Worm (Caenorhabditis elegans) whole organism, L1 larva: ENCODE measurements around the gene T10B5.8.

Experiments used
- C04F5.9 ChIP-seq: sonication (generic microtip); optimal IDR thresholded peaks from 2 replicates; lab custom pipeline; 2016; ENCODE audit warnings: missing genetic modification characterization, missing compliant biosample characterization
- C34B4.2 ChIP-seq: sonication (generic microtip); optimal IDR thresholded peaks from 2 replicates; lab custom pipeline; 2017; ENCODE audit warnings: mild to moderate bottlenecking, missing genetic modification characterization, missing compliant biosample characterization
- F16B12.6 ChIP-seq: fragments of 150-350 bp; optimal IDR thresholded peaks from 2 replicates; lab custom pipeline; 2014; ENCODE audit warnings: missing biosample characterization, missing genetic modification characterization
- Y116A8C.19 ChIP-seq: sonication (generic microtip); optimal IDR thresholded peaks from 2 replicates; lab custom pipeline; 2016; ENCODE audit warnings: missing compliant biosample characterization, missing genetic modification characterization, borderline replicate concordance
- aha-1 ChIP-seq: fragments of 150-350 bp; optimal IDR thresholded peaks from 2 replicates; lab custom pipeline; 2014; ENCODE audit warnings: missing biosample characterization, missing genetic modification characterization
- alr-1 ChIP-seq: fragments of 200-800 bp; sonication (Bioruptor generic); optimal IDR thresholded peaks from 2 replicates; lab custom pipeline; 2018; ENCODE audit warnings: borderline replicate concordance, mild to moderate bottlenecking, missing genetic modification characterization, missing compliant biosample characterization
- blmp-1 ChIP-seq: fragments of 150-350 bp; optimal IDR thresholded peaks from 2 replicates; lab custom pipeline; 2014; ENCODE audit warnings: missing biosample characterization, missing genetic modification characterization
- ceh-82 ChIP-seq, 3 experiments: fragments of 150-350 bp in 1 of 3; sonication (generic microtip) in 2 of 3; optimal IDR thresholded peaks; 2 replicates each; lab custom pipeline; 2014 to 2017; ENCODE audit warnings: missing biosample characterization in 3 of 3, missing genetic modification characterization in 3 of 3
- ceh-90 ChIP-seq: sonication (generic microtip); optimal IDR thresholded peaks from 2 replicates; lab custom pipeline; 2016; ENCODE audit warnings: missing genetic modification characterization, missing compliant biosample characterization
- ces-1 ChIP-seq: fragments of 150-350 bp; optimal IDR thresholded peaks from 2 replicates; lab custom pipeline; 2014; ENCODE audit warnings: missing biosample characterization, missing genetic modification reagents, missing genetic modification characterization
- dsc-1 ChIP-seq: sonication (generic microtip); optimal IDR thresholded peaks from 2 replicates; lab custom pipeline; 2016; ENCODE audit warnings: mild to moderate bottlenecking, missing genetic modification characterization, missing compliant biosample characterization
- efl-1 ChIP-seq, 4 experiments: fragments of 150-350 bp; optimal IDR thresholded peaks in 3 of 4; peaks in 1 of 4; 1 replicate in 1 of 4; 2 replicates in 3 of 4; lab custom pipeline; 2014; ENCODE audit warnings: missing biosample characterization in 2 of 4, missing genetic modification characterization in 2 of 4, missing genetic modification reagents in 2 of 4
- egl-13 ChIP-seq: sonication (generic microtip); optimal IDR thresholded peaks from 2 replicates; lab custom pipeline; 2016; ENCODE audit warnings: missing genotype, missing genetic modification reagents, missing genetic modification characterization, missing compliant biosample characterization
- egl-27 ChIP-seq, 2 experiments: fragments of 150-350 bp in 1 of 2; sonication (generic microtip); optimal IDR thresholded peaks; 3 replicates each; lab custom pipeline; 2017 to 2018; ENCODE audit warnings: missing biosample characterization in 2 of 2, missing genetic modification characterization in 2 of 2, missing genetic modification reagents in 2 of 2
- fkh-8 ChIP-seq: sonication (generic microtip); optimal IDR thresholded peaks from 2 replicates; lab custom pipeline; 2016; ENCODE audit warnings: mild to moderate bottlenecking, missing genetic modification characterization, missing compliant biosample characterization
- fos-1 ChIP-seq: fragments of 150-350 bp; optimal IDR thresholded peaks from 2 replicates; lab custom pipeline; 2014; ENCODE audit warnings: missing biosample characterization, missing genetic modification characterization
- grh-1 ChIP-seq: fragments of 200-800 bp; sonication (Bioruptor generic); IDR thresholded peaks from 2 replicates; pipeline ENCODE4 v1.3.6; 2022; ENCODE audit warnings: missing genetic modification reagents, missing genetic modification characterization, missing compliant biosample characterization
- hlh-4 ChIP-seq: sonication (generic microtip); optimal IDR thresholded peaks from 2 replicates; lab custom pipeline; 2016; ENCODE audit warnings: mild to moderate bottlenecking, missing genetic modification characterization, missing compliant biosample characterization
- hpl-2 ChIP-seq: fragments of 150-350 bp; optimal IDR thresholded peaks from 2 replicates; lab custom pipeline; 2014; ENCODE audit warnings: missing biosample characterization, missing genetic modification reagents, missing genetic modification characterization
- irx-1 ChIP-seq: sonication (generic microtip); optimal IDR thresholded peaks from 2 replicates; lab custom pipeline; 2016; ENCODE audit warnings: missing genetic modification characterization, missing compliant biosample characterization
- isw-1 ChIP-seq: fragments of 200-800 bp; sonication (Bioruptor generic); IDR thresholded peaks from 2 replicates; pipeline ENCODE4 v1.3.6; 2022; ENCODE audit warnings: missing genetic modification characterization, missing compliant biosample characterization
- lin-13 ChIP-seq: fragments of 150-350 bp; optimal IDR thresholded peaks from 2 replicates; lab custom pipeline; 2014; ENCODE audit warnings: missing biosample characterization, missing genetic modification reagents, missing genetic modification characterization
- lin-14 ChIP-seq: fragments of 200-800 bp; sonication (Bioruptor generic); optimal IDR thresholded peaks from 2 replicates; lab custom pipeline; 2018; ENCODE audit warnings: mild to moderate bottlenecking, missing genetic modification characterization, moderate library complexity, missing compliant biosample characterization
- lin-15B ChIP-seq: fragments of 150-350 bp; sonication (generic microtip); optimal IDR thresholded peaks from 3 replicates; lab custom pipeline; 2014; ENCODE audit warnings: missing biosample characterization, missing genetic modification characterization
- lin-35 ChIP-seq, 2 experiments: fragments of 150-350 bp; optimal IDR thresholded peaks; 2 replicates each; lab custom pipeline; 2014; ENCODE audit warnings: missing biosample characterization in 2 of 2, missing genetic modification characterization in 2 of 2, missing genetic modification reagents in 2 of 2
- lin-39 ChIP-seq: fragments of 150-350 bp; optimal IDR thresholded peaks from 2 replicates; lab custom pipeline; 2014; ENCODE audit warnings: missing biosample characterization, missing genetic modification reagents, missing genetic modification characterization
- mab-9 ChIP-seq: fragments of 200-800 bp; sonication (Bioruptor generic); IDR thresholded peaks from 2 replicates; pipeline ENCODE4 v1.3.6; 2022; ENCODE audit warnings: missing genetic modification reagents, missing genetic modification characterization, missing compliant biosample characterization
- mef-2 ChIP-seq: fragments of 150-350 bp; optimal IDR thresholded peaks from 2 replicates; lab custom pipeline; 2014; ENCODE audit warnings: missing biosample characterization, missing genetic modification characterization
- mep-1 ChIP-seq: fragments of 150-350 bp; optimal IDR thresholded peaks from 2 replicates; lab custom pipeline; 2014; ENCODE audit warnings: missing biosample characterization, missing genetic modification characterization
- nhr-19 ChIP-seq: fragments of 200-800 bp; sonication (Bioruptor generic); conservative IDR thresholded peaks from 2 replicates; pipeline ENCODE4 v1.3.6; 2022; ENCODE audit warnings: missing genetic modification characterization, missing compliant biosample characterization
- nhr-20 ChIP-seq: sonication (generic microtip); optimal IDR thresholded peaks from 2 replicates; lab custom pipeline; 2016; ENCODE audit warnings: mild to moderate bottlenecking, missing genetic modification characterization, missing compliant biosample characterization
- nhr-47 ChIP-seq: sonication (generic microtip); optimal IDR thresholded peaks from 2 replicates; lab custom pipeline; 2016; ENCODE audit warnings: mild to moderate bottlenecking, missing genetic modification characterization, moderate library complexity, missing compliant biosample characterization
- nhr-76 ChIP-seq: sonication (generic microtip); optimal IDR thresholded peaks from 2 replicates; lab custom pipeline; 2017; ENCODE audit warnings: missing biosample characterization, missing genetic modification characterization
- nhr-77 ChIP-seq: fragments of 150-350 bp; optimal IDR thresholded peaks from 2 replicates; lab custom pipeline; 2014; ENCODE audit warnings: missing biosample characterization, missing genetic modification characterization
- nhr-84 ChIP-seq: sonication (generic microtip); optimal IDR thresholded peaks from 2 replicates; lab custom pipeline; 2017; ENCODE audit warnings: missing biosample characterization, missing genetic modification characterization
- nhr-90 ChIP-seq: sonication (generic microtip); optimal IDR thresholded peaks from 2 replicates; lab custom pipeline; 2016; ENCODE audit warnings: mild to moderate bottlenecking, missing genetic modification characterization, missing compliant biosample characterization; ENCODE audit not compliant: poor library complexity
- pag-3 ChIP-seq: sonication (generic microtip); optimal IDR thresholded peaks from 2 replicates; lab custom pipeline; 2017; ENCODE audit warnings: missing genetic modification characterization, mild to moderate bottlenecking, missing compliant biosample characterization, antibody characterized with exemption, borderline replicate concordance; ENCODE audit not compliant: insufficient read depth
- pax-3 ChIP-seq: fragments of 200-800 bp; sonication (Bioruptor generic); optimal IDR thresholded peaks from 2 replicates; lab custom pipeline; 2018; ENCODE audit warnings: mild to moderate bottlenecking, missing genetic modification characterization, moderate library complexity, missing compliant biosample characterization
- rnt-1 ChIP-seq: sonication (generic microtip); optimal IDR thresholded peaks from 2 replicates; lab custom pipeline; 2016; ENCODE audit warnings: mild to moderate bottlenecking, missing genetic modification characterization, moderate library complexity, missing compliant biosample characterization
- skn-1 ChIP-seq: fragments of 150-350 bp; optimal IDR thresholded peaks from 2 replicates; lab custom pipeline; 2014; ENCODE audit warnings: missing biosample characterization, missing genetic modification characterization
- snpc-4 ChIP-seq: fragments of 150-350 bp; optimal IDR thresholded peaks from 2 replicates; lab custom pipeline; 2014; ENCODE audit warnings: missing biosample characterization, missing genetic modification characterization
- sptf-1 ChIP-seq: fragments of 150-350 bp; optimal IDR thresholded peaks from 2 replicates; lab custom pipeline; 2014; ENCODE audit warnings: missing biosample characterization, missing genetic modification characterization
- swsn-7 ChIP-seq: sonication (generic microtip); optimal IDR thresholded peaks from 2 replicates; lab custom pipeline; 2016; ENCODE audit warnings: missing genetic modification characterization, missing compliant biosample characterization
- unc-130 ChIP-seq: fragments of 150-350 bp; optimal IDR thresholded peaks from 2 replicates; lab custom pipeline; 2017; ENCODE audit warnings: missing biosample characterization, missing genetic modification characterization, inconsistent platforms
- unc-30 ChIP-seq: sonication (generic microtip); optimal IDR thresholded peaks from 2 replicates; lab custom pipeline; 2017; ENCODE audit warnings: missing biosample characterization, missing genetic modification characterization
- unc-62 ChIP-seq: fragments of 150-350 bp; optimal IDR thresholded peaks from 2 replicates; lab custom pipeline; 2014; ENCODE audit warnings: missing biosample characterization, missing genetic modification reagents, missing genetic modification characterization
- unc-86 ChIP-seq: sonication (generic microtip); optimal IDR thresholded peaks from 2 replicates; lab custom pipeline; 2016; ENCODE audit warnings: missing genetic modification characterization, missing compliant biosample characterization
- vab-15 ChIP-seq: sonication (generic microtip); optimal IDR thresholded peaks from 2 replicates; lab custom pipeline; 2017; ENCODE audit warnings: missing genotype, mild to moderate bottlenecking, missing genetic modification characterization, missing compliant biosample characterization
- xbp-1 ChIP-seq: sonication (generic microtip); optimal IDR thresholded peaks from 2 replicates; lab custom pipeline; 2016; ENCODE audit warnings: missing genetic modification characterization, missing compliant biosample characterization
- zag-1 ChIP-seq: fragments of 150-350 bp; optimal IDR thresholded peaks from 2 replicates; lab custom pipeline; 2014; ENCODE audit warnings: missing biosample characterization, missing genetic modification characterization
- zip-4 ChIP-seq: fragments of 200-800 bp; sonication (Bioruptor generic); optimal IDR thresholded peaks from 2 replicates; lab custom pipeline; 2018; ENCODE audit warnings: mild to moderate bottlenecking, missing genetic modification characterization, moderate library complexity, missing compliant biosample characterization

The T10B5.8 gene

DNA sequence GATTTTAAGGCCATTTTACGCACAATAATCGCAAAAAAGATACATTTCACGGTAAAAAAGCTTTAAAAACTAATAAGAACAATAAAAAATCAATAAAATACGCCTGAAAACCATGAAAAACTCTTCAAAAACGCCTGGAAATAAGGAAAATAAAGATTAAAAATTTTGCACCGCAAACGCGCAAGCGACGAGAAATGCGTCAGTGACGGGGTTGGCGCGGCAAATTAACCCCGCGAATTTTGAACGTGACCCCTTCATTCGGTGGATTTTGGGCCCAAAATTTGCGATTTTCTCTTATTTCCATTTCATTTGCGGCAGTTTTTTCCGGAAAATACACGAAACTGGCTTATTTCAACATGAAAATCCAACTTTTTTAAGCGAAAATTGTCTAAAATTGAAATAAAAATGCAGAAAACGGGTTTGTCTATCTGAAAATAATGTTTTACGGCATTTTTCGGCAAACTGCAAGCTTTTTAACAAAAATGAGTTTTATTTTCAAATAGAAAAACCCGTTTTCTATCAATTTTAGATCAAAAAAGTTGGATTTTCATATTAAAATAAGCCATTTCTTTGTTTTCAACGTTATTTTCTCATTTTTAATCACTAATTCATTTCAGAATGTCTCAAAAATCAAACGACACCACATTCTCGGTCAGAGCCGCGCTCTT, 26.9 kb downstream of the T10B5.8 start, which contains the start of gene knl-3 (continued):
- TF ChIP-seq lin-14 (GFP tag; lab: Kevin White, UChicago) (peak; percentile 96), egl-27 (tag; optimal IDR thresholded peaks at IDR 0.05; lab: Kevin White, UChicago) (no peak), Y116A8C.19 (no peak), nhr-20 (tag; lab: Kevin White, UChicago) (peak; percentile 89), C34B4.2 (tag; lab: Kevin White, UChicago) (no peak), unc-86 (peak; percentile 84), nhr-47 (tag; lab: Kevin White, UChicago) (peak; percentile 93), unc-130 (tag; lab: Kevin White, UChicago) (peak; percentile 28), hlh-4 (no peak), nhr-76 (tag; lab: Kevin White, UChicago) (peak; percentile 72), zip-4 (GFP tag; lab: Kevin White, UChicago) (peak; percentile 64), mef-2 (tag; lab: Kevin White, UChicago) (no peak), C04F5.9 (tag; lab: Kevin White, UChicago) (peak; percentile 17), swsn-7 (peak; percentile 90), zag-1 (tag; lab: Kevin White, UChicago) (peak; percentile 61), unc-62 (no peak), snpc-4 (tag; lab: Kevin White, UChicago) (peak; percentile 76), mep-1 (tag; lab: Kevin White, UChicago) (peak; percentile 96), alr-1 (tag; lab: Kevin White, UChicago) (no peak), lin-13 (GFP tag; lab: Kevin White, UChicago) (peak; percentile 78), pag-3 (no peak), mab-9 (GFP tag; lab: Robert Waterston, UW) (peak; percentile 82), nhr-19 (peak; percentile 91), egl-13 (tag; lab: Kevin White, UChicago) (peak; percentile 77), blmp-1 (tag; lab: Kevin White, UChicago) (peak; percentile 52), ceh-90 (peak; percentile 40), aha-1 (peak; percentile 55), irx-1 (tag; lab: Kevin White, UChicago) (peak; percentile 82), F16B12.6 (tag; lab: Kevin White, UChicago) (peak; percentile 65), nhr-90 (tag; lab: Kevin White, UChicago) (peak; percentile 88), lin-15B (peak; percentile 89), rnt-1 (tag; lab: Kevin White, UChicago) (peak; percentile 95), vab-15 (tag; lab: Kevin White, UChicago) (peak; percentile 45), ceh-82 (tag; optimal IDR thresholded peaks at IDR 0.05; lab: Kevin White, UChicago) (peak; percentile 95 to 96 (median 95)), lin-39 (tag; lab: Kevin White, UChicago) (peak; percentile 82), lin-35 (GFP tag; optimal IDR thresholded peaks at IDR 0.05; lab: Kevin White, UChicago) (peak; percentile 96 to 98), nhr-77 (tag; lab: Kevin White, UChicago) (peak; percentile 76), isw-1 (GFP tag; lab: Robert Waterston, UW) (peak; percentile 85), unc-30 (tag; lab: Kevin White, UChicago) (no peak), skn-1 (peak; percentile 82), fos-1 (tag; lab: Kevin White, UChicago) (peak; percentile 71), xbp-1 (tag; lab: Kevin White, UChicago) (peak; percentile 86), sptf-1 (tag; lab: Kevin White, UChicago) (no peak), nhr-84 (tag; lab: Kevin White, UChicago) (no peak), grh-1 (GFP tag; lab: Robert Waterston, UW) (peak; percentile 88), hpl-2 (GFP tag; lab: Kevin White, UChicago) (no peak), fkh-8 (tag; lab: Kevin White, UChicago) (peak; percentile 85), pax-3 (tag; lab: Kevin White, UChicago) (peak; percentile 83), ces-1 (no peak), dsc-1 (tag; lab: Kevin White, UChicago) (peak; percentile 89), efl-1 (optimal IDR thresholded peaks at IDR 0.05; lab: Kevin White, UChicago) (peak; percentile 92 to 97), efl-1 (GFP tag; optimal IDR thresholded peaks at IDR 0.05 in 1 of 2; lab: Kevin White, UChicago) (peak; percentile 97 to 100)
